Fruit fly (Drosophila melanogaster): ENCODE results near the gene nmd.

Gene nmd

dm6 chr2L:10260750-10261493 lies 42.8 kb downstream of the nmd start, which contains the start of gene Pten (continued):
- TF ChIP-seq z (GFP tag; IDR thresholded peaks at IDR 0.05) (no peak), mam (GFP tag; optimal IDR thresholded peaks at IDR 0.05) (peak; percentile 74), CG14710 (tag; optimal IDR thresholded peaks at IDR 0.05) (peak; percentile 90), CG2202 (tag; optimal IDR thresholded peaks at IDR 0.05) (no peak), bab2 (GFP tag; optimal IDR thresholded peaks at IDR 0.05) (peak; percentile 61), CG16779 (GFP tag; IDR thresholded peaks at IDR 0.05) (no peak), schlank (tag; optimal IDR thresholded peaks at IDR 0.05) (no peak), ase (GFP tag; IDR thresholded peaks at IDR 0.05) (no peak; the same call in 2 of the 3 replicates), Hr51 (GFP tag; optimal IDR thresholded peaks at IDR 0.05) (peak in 1 of 2 experiments; percentile 46), E2f2 (GFP tag; IDR thresholded peaks at IDR 0.05) (peak; percentile 60), CG10462 (GFP tag; optimal IDR thresholded peaks at IDR 0.05) (peak; percentile 60), tin (GFP tag; optimal IDR thresholded peaks at IDR 0.05) (peak; percentile 50), wdn (GFP tag; IDR thresholded peaks at IDR 0.05) (0 out of 2 replicates have a peak, but pooled peaks have one; percentile 21), repo (GFP tag; optimal IDR thresholded peaks at IDR 0.05) (peak; percentile 42), zfh2 (GFP tag; optimal IDR thresholded peaks at IDR 0.05) (peak; percentile 43), Atf3 (GFP tag; optimal IDR thresholded peaks at IDR 0.05) (peak; percentile 68), ac (GFP tag; optimal IDR thresholded peaks at IDR 0.05) (no peak), CG13624 (GFP tag; optimal IDR thresholded peaks at IDR 0.05) (peak; percentile 51), CG34376 (GFP tag; optimal IDR thresholded peaks at IDR 0.05) (peak; percentile 35), CG30403 (GFP tag; optimal IDR thresholded peaks at IDR 0.05) (peak; percentile 79), CG18262 (tag; optimal IDR thresholded peaks at IDR 0.05) (peak; percentile 84), CG10209 (GFP tag; optimal IDR thresholded peaks at IDR 0.05) (no peak), Ssrp (tag; optimal IDR thresholded peaks at IDR 0.05) (peak; percentile 71), CG1602 (GFP tag; optimal IDR thresholded peaks at IDR 0.05) (peak; percentile 64), CG17361 (GFP tag; IDR thresholded peaks at IDR 0.05) (peak; percentile 89; the same call in 2 of the 3 replicates), wor (GFP tag; IDR thresholded peaks at IDR 0.05) (no peak), vnd (GFP tag; IDR thresholded peaks at IDR 0.05; ENCODE audit: partially characterized antibody) (peak; percentile 85), CG12942 (GFP tag; optimal IDR thresholded peaks at IDR 0.05) (peak; percentile 38), sens-2 (GFP tag; IDR thresholded peaks at IDR 0.05) (no peak), unpg (GFP tag; optimal IDR thresholded peaks at IDR 0.05) (peak; percentile 41), CG10147 (GFP tag; optimal IDR thresholded peaks at IDR 0.05) (peak; percentile 38), nmo (GFP tag; optimal IDR thresholded peaks at IDR 0.05) (peak; percentile 88), Nf-YA (GFP tag; IDR thresholded peaks at IDR 0.05) (no peak), MESR4 (GFP tag; optimal IDR thresholded peaks at IDR 0.05) (peak; percentile 92), ap (GFP tag; IDR thresholded peaks at IDR 0.05) (no peak; the same call in 1 of the 2 replicates), CG16813 (GFP tag; IDR thresholded peaks at IDR 0.05; ENCODE audit: partially characterized antibody) (peak; percentile 92), CG11085 (GFP tag; IDR thresholded peaks at IDR 0.05) (no peak), Pdp1 (GFP tag; optimal IDR thresholded peaks at IDR 0.05) (peak; percentile 56 to 60), CG10321 (GFP tag; IDR thresholded peaks at IDR 0.05) (no peak), Dp (GFP tag; optimal IDR thresholded peaks at IDR 0.05) (peak; percentile 28), dysf (GFP tag; IDR thresholded peaks at IDR 0.05) (no peak; the same call in 2 of the 3 replicates), pan (optimal IDR thresholded peaks at IDR 0.05) (no peak), pan (GFP tag; optimal IDR thresholded peaks at IDR 0.05 in 1 of 2, IDR thresholded peaks at IDR 0.05 in 1 of 2) (peak in 1 of 2 experiments; percentile 79), sug (tag; optimal IDR thresholded peaks at IDR 0.05) (peak; percentile 57), HLH54F (GFP tag; optimal IDR thresholded peaks at IDR 0.05) (peak; percentile 51), CG13424 (tag; optimal IDR thresholded peaks at IDR 0.05) (peak; percentile 56), CG17802 (tag; optimal IDR thresholded peaks at IDR 0.05) (peak; percentile 28), lab (GFP tag; optimal IDR thresholded peaks at IDR 0.05) (no peak), Trl (optimal IDR thresholded peaks at IDR 0.05) (no peak), Trl (GFP tag; optimal IDR thresholded peaks at IDR 0.05) (peak; percentile 78)
